Worm (Caenorhabditis elegans): ENCODE measurements around the gene asp-5.

asp-5 gene

ce11 chrV:8307013-8307412, 34.8 kb downstream of the asp-5 start (continued):
- TF ChIP-seq nhr-28 (tag; optimal IDR thresholded peaks at IDR 0.05), result peak; percentile 60
- TF ChIP-seq mdl-1 (tag; optimal IDR thresholded peaks at IDR 0.05), result no peak

- TF ChIP-seq daf-16 (GFP tag; optimal IDR thresholded peaks at IDR 0.05) (no peak), daf-16 (tag; optimal IDR thresholded peaks at IDR 0.05) (peak; percentile 35), unc-130 (GFP tag; optimal IDR thresholded peaks at IDR 0.05) (no peak), sdz-12 (GFP tag; optimal IDR thresholded peaks at IDR 0.05) (no peak), dmd-6 (GFP tag; IDR thresholded peaks at IDR 0.05) (peak; percentile 72), unc-39 (tag; optimal IDR thresholded peaks at IDR 0.05) (no peak), ces-1 (GFP tag; optimal IDR thresholded peaks at IDR 0.05) (no peak), nhr-76 (tag; optimal IDR thresholded peaks at IDR 0.05) (no peak), unc-62 (GFP tag; optimal IDR thresholded peaks at IDR 0.05 in 1 of 2) (no peak), unc-62 (tag; optimal IDR thresholded peaks at IDR 0.05) (no peak), skn-1 (tag; optimal IDR thresholded peaks at IDR 0.05) (no peak), ztf-11 (tag; optimal IDR thresholded peaks at IDR 0.05) (no peak), hlh-30 (tag; optimal IDR thresholded peaks at IDR 0.05; ENCODE audit: insufficient read depth) (no peak), php-3 (GFP tag; IDR thresholded peaks at IDR 0.05) (no peak), Y5F2A.4 (GFP tag; optimal IDR thresholded peaks at IDR 0.05) (no peak), lsy-2 (tag; optimal IDR thresholded peaks at IDR 0.05) (no peak), ceh-32 (tag; optimal IDR thresholded peaks at IDR 0.05; ENCODE audit: poor library complexity) (no peak), ZK546.5 (tag; optimal IDR thresholded peaks at IDR 0.05) (no peak), aha-1 (tag) (no peak), tra-1 (GFP tag; IDR thresholded peaks at IDR 0.05) (no peak), D1046.2 (GFP tag; IDR thresholded peaks at IDR 0.05) (no peak), mdt-29 (GFP tag; IDR thresholded peaks at IDR 0.05) (no peak), dve-1 (tag; optimal IDR thresholded peaks at IDR 0.05; ENCODE audit: insufficient read depth) (peak; percentile 46), pha-4 (GFP tag; IDR thresholded peaks at IDR 0.05) (0 out of 2 replicates have a peak, but pooled peaks have one; percentile 11), pha-4 (tag; optimal IDR thresholded peaks at IDR 0.05) (no peak), duxl-1 (tag; optimal IDR thresholded peaks at IDR 0.05; ENCODE audit: poor library complexity) (no peak), jun-1 (tag; optimal IDR thresholded peaks at IDR 0.05) (no peak), pqm-1 (tag; optimal IDR thresholded peaks at IDR 0.05) (peak; percentile 10), F10B5.3 (tag; optimal IDR thresholded peaks at IDR 0.05) (no peak), ceh-20 (GFP tag; IDR thresholded peaks at IDR 0.05) (no peak), cey-2 (tag; optimal IDR thresholded peaks at IDR 0.05; ENCODE audit: borderline replicate concordance, insufficient read depth) (no peak)
Observed at ce11 chrV:8307681-8308080, 35.5 kb downstream of the asp-5 start, which contains the start of gene clec-218. Gene clec-218 (plus strand): TSS chrV:8307942.

- TF ChIP-seq egl-27 (tag; optimal IDR thresholded peaks at IDR 0.05), result no peak
Observed at ce11 chrV:8311210-8311609, 39.0 kb downstream of the asp-5 start, which contains the start of gene W02D7.12. Gene W02D7.12 (plus strand): TSS chrV:8311510.

- peak in 1 of 2 experiments; percentile 49; a peak in 1 of 4 replicates for TF ChIP-seq madf-5 (GFP tag; IDR thresholded peaks at IDR 0.05)
- peak; percentile 30; the same call in 1 of the 2 replicates for TF ChIP-seq arid-1 (GFP tag; conservative IDR thresholded peaks at IDR 0.05)
- TF ChIP-seq Y105C5A.15 (GFP tag; IDR thresholded peaks at IDR 0.05), result peak; percentile 37; the same call in 1 of the 2 replicates
- peak; percentile 65; the same call in 1 of the 2 replicates for TF ChIP-seq F26F4.8 (GFP tag; conservative IDR thresholded peaks at IDR 0.05)
- peak; percentile 46; the same call in 1 of the 2 replicates for TF ChIP-seq ZK337.2 (GFP tag; IDR thresholded peaks at IDR 0.05)
- TF ChIP-seq F44E2.7 (GFP tag; IDR thresholded peaks at IDR 0.05), result peak; percentile 38; the same call in 1 of the 2 replicates
- peak; percentile 67 for TF ChIP-seq lim-7 (GFP tag; IDR thresholded peaks at IDR 0.05)
- 0 out of 2 replicates have a peak, but pooled peaks have one; percentile 42 for TF ChIP-seq madf-9 (GFP tag; conservative IDR thresholded peaks at IDR 0.05)
- peak; percentile 38; the same call in 1 of the 2 replicates for TF ChIP-seq ceh-44 (GFP tag; IDR thresholded peaks at IDR 0.05)
- TF ChIP-seq tra-1 (GFP tag; IDR thresholded peaks at IDR 0.05), result peak; percentile 22; the same call in 1 of the 2 replicates
Observed at ce11 chrV:8314782-8315181, 42.6 kb downstream of the asp-5 start.
